Worm (Caenorhabditis elegans): Measurements from ENCODE around the gene grp-1.

DNA sequence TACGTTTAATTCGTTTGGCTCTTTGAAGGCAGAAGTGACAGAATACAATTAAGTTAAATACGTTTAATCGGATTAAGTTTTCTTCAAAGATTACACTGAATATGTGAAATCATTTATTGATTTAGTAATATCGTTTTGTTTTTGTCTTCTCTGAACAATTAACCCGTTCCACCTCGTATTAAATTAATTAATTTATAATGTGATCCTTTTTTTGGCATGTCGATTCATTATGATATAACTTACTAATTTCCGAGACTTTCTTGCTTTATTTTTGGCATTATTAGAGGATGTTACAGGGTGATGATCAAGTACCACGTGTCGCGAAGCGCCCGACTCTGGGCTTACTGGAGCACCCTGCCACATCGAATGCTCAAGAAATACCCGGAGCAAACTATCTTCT is 41.3 kb upstream of the grp-1 start, which contains the start of gene K12H4.5:
- TF ChIP-seq mep-1 (tag; optimal IDR thresholded peaks at IDR 0.05) = no peak
- no peak for TF ChIP-seq blmp-1 (tag; optimal IDR thresholded peaks at IDR 0.05)
- no peak for TF ChIP-seq unc-120 (tag; optimal IDR thresholded peaks at IDR 0.05; ENCODE audit: poor library complexity, severe bottlenecking)
- TF ChIP-seq snpc-4 (tag; optimal IDR thresholded peaks at IDR 0.05) = no peak
- no peak for TF ChIP-seq nhr-237 (tag; optimal IDR thresholded peaks at IDR 0.05)
- TF ChIP-seq ceh-83 (GFP tag; optimal IDR thresholded peaks at IDR 0.05) = no peak
- no peak for TF ChIP-seq elt-1 (tag; optimal IDR thresholded peaks at IDR 0.05; ENCODE audit: borderline replicate concordance, insufficient read depth)
- no peak for TF ChIP-seq nhr-12 (tag; optimal IDR thresholded peaks at IDR 0.05)
